Worm (Caenorhabditis elegans) whole organism, L2 larva: ENCODE measurements around the gene ZK1236.5.

Source experiments
- ZK546.5 ChIP-seq: sonication (generic microtip); optimal IDR thresholded peaks from 2 replicates; lab custom pipeline; 2017; ENCODE audit warnings: missing biosample characterization, missing genetic modification characterization
- aly-2 ChIP-seq: fragments of 150-350 bp; optimal IDR thresholded peaks from 2 replicates; lab custom pipeline; 2014; ENCODE audit warnings: missing biosample characterization, missing genetic modification characterization
- dmd-4 ChIP-seq: sonication (generic microtip); optimal IDR thresholded peaks from 2 replicates; lab custom pipeline; 2017; ENCODE audit warnings: missing biosample characterization, missing genetic modification characterization
- fos-1 ChIP-seq: fragments of 150-350 bp; optimal IDR thresholded peaks from 2 replicates; lab custom pipeline; 2014; ENCODE audit warnings: missing biosample characterization, missing genetic modification characterization
- lin-13 ChIP-seq: fragments of 150-350 bp; optimal IDR thresholded peaks from 2 replicates; lab custom pipeline; 2014; ENCODE audit warnings: missing biosample characterization, missing genetic modification reagents, missing genetic modification characterization
- nhr-11 ChIP-seq: fragments of 150-350 bp; optimal IDR thresholded peaks from 2 replicates; lab custom pipeline; 2014; ENCODE audit warnings: missing biosample characterization, missing genetic modification characterization
- nhr-12 ChIP-seq: fragments of 150-350 bp; optimal IDR thresholded peaks from 2 replicates; lab custom pipeline; 2014; ENCODE audit warnings: missing biosample characterization, missing genetic modification characterization
- nhr-25 ChIP-seq: fragments of 150-350 bp; sonication (generic microtip); optimal IDR thresholded peaks from 3 replicates; lab custom pipeline; 2014; ENCODE audit warnings: missing biosample characterization, missing genetic modification characterization
- snpc-4 ChIP-seq: fragments of 150-350 bp; optimal IDR thresholded peaks from 2 replicates; lab custom pipeline; 2014; ENCODE audit warnings: missing biosample characterization, missing genetic modification characterization
- zag-1 ChIP-seq: fragments of 150-350 bp; optimal IDR thresholded peaks from 2 replicates; lab custom pipeline; 2014; ENCODE audit warnings: missing biosample characterization, missing genetic modification characterization

DNA sequence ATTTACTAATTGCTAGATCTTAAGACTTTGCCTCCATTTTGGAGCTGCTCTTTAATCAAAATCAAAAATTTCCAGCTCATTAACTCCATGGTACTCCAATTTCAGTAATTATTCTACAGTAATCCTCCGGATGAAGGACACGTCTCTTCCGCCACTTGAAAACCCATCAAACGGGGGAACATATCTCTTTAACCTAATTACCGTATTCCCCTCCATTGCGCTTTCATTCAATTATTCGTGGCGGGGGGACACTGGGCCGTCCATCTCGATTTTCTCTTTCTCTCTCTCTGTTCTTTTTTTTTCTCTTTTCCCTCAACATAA is 15.2 kb downstream of the ZK1236.5 start:
- TF ChIP-seq nhr-11 (tag; lab: Kevin White, UChicago) (no peak), fos-1 (no peak), nhr-12 (no peak), zag-1 (no peak), dmd-4 (tag; lab: Kevin White, UChicago) (no peak), nhr-25 (tag; lab: Kevin White, UChicago) (no peak), ZK546.5 (tag; lab: Kevin White, UChicago) (no peak), lin-13 (GFP tag; lab: Kevin White, UChicago) (no peak), snpc-4 (tag; lab: Kevin White, UChicago) (no peak), aly-2 (tag; lab: Kevin White, UChicago) (no peak)
